Fruit fly (Drosophila melanogaster) whole organism, embryonic: ENCODE results near the gene Gr64f.

ENCODE experiments used
- CG10431 ChIP-seq: fragments of 200-800 bp; sonication (Bioruptor generic); optimal IDR thresholded peaks from 3 replicates; lab custom pipeline; 2018; ENCODE audit warnings: missing biosample characterization, mild to moderate bottlenecking, missing genetic modification characterization
- CG18262 ChIP-seq: fragments of 200-800 bp; optimal IDR thresholded peaks from 3 replicates; lab custom pipeline; 2019; ENCODE audit warnings: missing biosample characterization, mild to moderate bottlenecking, missing genetic modification characterization, moderate library complexity
- CG6765 ChIP-seq: fragments of 200-800 bp; sonication (Bioruptor generic); optimal IDR thresholded peaks from 3 replicates; lab custom pipeline; 2017; ENCODE audit warnings: missing biosample characterization, mild to moderate bottlenecking, missing genetic modification characterization
- CG9817 ChIP-seq: fragments of 200-800 bp; sonication (Bioruptor generic); optimal IDR thresholded peaks from 2 replicates; lab custom pipeline; 2018; ENCODE audit warnings: missing biosample characterization, mild to moderate bottlenecking, missing genetic modification characterization, moderate library complexity
- Ets65A ChIP-seq: fragments of 200-800 bp; sonication (Bioruptor generic); peaks from one replicate; lab custom pipeline; 2016; ENCODE audit warnings: missing biosample characterization, missing genetic modification characterization
- YL-1 ChIP-seq: fragments of 200-800 bp; sonication (Bioruptor generic); optimal IDR thresholded peaks from 3 replicates; lab custom pipeline; 2017; ENCODE audit warnings: missing biosample characterization, mild to moderate bottlenecking, missing genetic modification characterization
- btn ChIP-seq: fragments of 200-800 bp; sonication (Bioruptor generic); optimal IDR thresholded peaks from 2 replicates; lab custom pipeline; 2016; ENCODE audit warnings: missing biosample characterization, missing genetic modification characterization
- croc ChIP-seq: fragments of 200-800 bp; sonication (Bioruptor generic); conservative IDR thresholded peaks from 3 replicates; pipeline ENCODE4 v1.3.6; 2022; ENCODE audit warnings: missing biosample characterization, missing genetic modification characterization
- cwo ChIP-seq: fragments of 200-800 bp; sonication (Bioruptor generic); optimal IDR thresholded peaks from 3 replicates; lab custom pipeline; 2017; ENCODE audit warnings: missing biosample characterization, missing genetic modification characterization, mild to moderate bottlenecking, moderate library complexity, missing genetic modification reagents
- kay ChIP-seq: fragments of 200-800 bp; sonication (Bioruptor generic); optimal IDR thresholded peaks from 2 replicates; lab custom pipeline; 2016; ENCODE audit warnings: missing biosample characterization, missing genetic modification characterization
- psq ChIP-seq: fragments of 200-800 bp; sonication (Bioruptor generic); optimal IDR thresholded peaks from 2 replicates; lab custom pipeline; 2017; ENCODE audit warnings: missing biosample characterization, missing genetic modification characterization

- TF ChIP-seq cwo (GFP tag; lab: Kevin White, UChicago): no peak
- no peak for TF ChIP-seq YL-1
- no peak for TF ChIP-seq CG9817 (tag; lab: Kevin White, UChicago)
- TF ChIP-seq psq: no peak
- no peak for TF ChIP-seq kay
- no peak for TF ChIP-seq CG10431 (GFP tag; lab: Kevin White, UChicago)
- no peak for TF ChIP-seq btn (GFP tag; lab: Kevin White, UChicago)
- TF ChIP-seq croc (GFP tag; lab: Robert Waterston, UW): no peak
- TF ChIP-seq Ets65A: no peak
- TF ChIP-seq CG18262: no peak
- TF ChIP-seq CG6765 (GFP tag; lab: Kevin White, UChicago): no peak
Measured at dm6 chr3L:4044497-4044896, 8.9 kb downstream of the Gr64f start.
